Fruit fly (Drosophila melanogaster) whole organism, prepupa: Measurements from ENCODE around the gene wdb.

Experiments
- CG16779 ChIP-seq: fragments of 200-800 bp; sonication (Bioruptor generic); optimal IDR thresholded peaks from 3 replicates; lab custom pipeline; 2017; ENCODE audit warnings: missing biosample characterization, mild to moderate bottlenecking, missing genetic modification characterization
- CG32006 ChIP-seq: fragments of 200-800 bp; sonication (Bioruptor generic); optimal IDR thresholded peaks from 3 replicates; lab custom pipeline; 2017; ENCODE audit warnings: missing biosample characterization, mild to moderate bottlenecking, missing genetic modification characterization
- CG6854 ChIP-seq: fragments of 200-800 bp; sonication (Bioruptor generic); optimal IDR thresholded peaks from 2 replicates; lab custom pipeline; 2017; ENCODE audit warnings: missing biosample characterization, mild to moderate bottlenecking, missing genetic modification characterization
- CG8119 ChIP-seq: fragments of 200-800 bp; sonication (Bioruptor generic); IDR thresholded peaks from 3 replicates; pipeline ENCODE4 v1.3.6; 2022; ENCODE audit warnings: missing biosample characterization, missing genetic modification characterization
- Gug ChIP-seq: fragments of 200-800 bp; sonication (Bioruptor generic); IDR thresholded peaks from 2 replicates; pipeline ENCODE4 v1.3.6; 2022; ENCODE audit warnings: missing biosample characterization, missing genetic modification characterization
- Hr39 ChIP-seq: fragments of 200-800 bp; sonication (Bioruptor generic); optimal IDR thresholded peaks from 2 replicates; lab custom pipeline; 2016; ENCODE audit warnings: missing biosample characterization, missing genetic modification characterization
- dsx ChIP-seq: fragments of 200-800 bp; optimal IDR thresholded peaks from 3 replicates; lab custom pipeline; 2019; ENCODE audit warnings: missing biosample characterization, mild to moderate bottlenecking, missing genetic modification characterization, moderate library complexity; ENCODE audit not compliant: poor library complexity, severe bottlenecking
- pdm3 ChIP-seq: fragments of 200-800 bp; sonication (Bioruptor generic); optimal IDR thresholded peaks from 3 replicates; lab custom pipeline; 2016; ENCODE audit warnings: missing biosample characterization, missing genetic modification characterization
- spab ChIP-seq: fragments of 200-800 bp; sonication (Bioruptor generic); optimal IDR thresholded peaks from 2 replicates; lab custom pipeline; 2017; ENCODE audit warnings: missing biosample characterization, mild to moderate bottlenecking, missing genetic modification characterization, missing genetic modification reagents
- svp ChIP-seq: fragments of 200-800 bp; sonication (Bioruptor generic); peaks from one replicate; lab custom pipeline; 2016; ENCODE audit warnings: missing biosample characterization, missing genetic modification characterization

DNA sequence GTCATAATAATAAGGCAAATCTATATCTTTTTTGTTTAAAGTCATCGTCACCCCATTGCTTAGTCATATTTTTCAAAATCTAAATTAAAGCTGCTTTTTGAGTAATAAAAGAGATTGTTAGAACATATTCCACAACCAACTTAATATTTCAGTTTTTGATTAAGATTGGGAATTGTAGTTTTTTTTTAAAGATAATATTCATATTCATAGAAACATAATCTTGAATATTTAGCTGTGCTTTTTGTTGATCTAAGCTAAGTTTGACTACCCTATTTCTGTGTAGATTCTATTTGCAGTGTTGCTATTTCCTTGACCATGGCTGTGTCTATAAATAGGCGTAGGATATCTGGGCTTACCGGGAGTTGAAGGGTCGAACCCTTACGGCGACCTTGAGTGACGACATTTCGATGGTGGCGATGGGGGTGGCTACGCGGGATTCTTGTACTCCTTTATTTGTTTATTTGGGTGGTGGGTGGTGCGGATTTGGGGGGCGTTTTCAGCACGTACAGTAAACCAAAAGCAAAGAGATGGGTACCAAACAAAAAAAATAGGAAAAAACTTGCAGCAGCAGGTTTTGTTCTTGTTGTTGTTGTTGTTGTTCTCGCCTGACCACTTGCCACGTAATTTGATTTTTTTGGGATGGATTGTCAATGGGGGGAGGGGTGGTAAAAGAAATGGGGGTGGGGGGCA is 23.9 kb downstream of the wdb start:
- no peak for TF ChIP-seq CG16779 (tag; lab: Kevin White, UChicago)
- no peak for TF ChIP-seq Hr39
- TF ChIP-seq spab (GFP tag; lab: Kevin White, UChicago), result no peak
- no peak for TF ChIP-seq Gug (GFP tag; lab: Robert Waterston, UW)
- no peak for TF ChIP-seq CG32006
- no peak for TF ChIP-seq pdm3 (GFP tag; lab: Kevin White, UChicago)
- no peak for TF ChIP-seq dsx (GFP tag; lab: Kevin White, UChicago)
- no peak for TF ChIP-seq CG8119 (GFP tag; lab: Robert Waterston, UW)
- no peak for TF ChIP-seq CG6854 (GFP tag; lab: Kevin White, UChicago)
- peak; percentile 59 for TF ChIP-seq svp (GFP tag; lab: Kevin White, UChicago)
